Fruit fly (Drosophila melanogaster) whole organism, embryonic: ENCODE data around the gene slmo.

Experiments used
- CG11696 ChIP-seq: fragments of 200-800 bp; sonication (Bioruptor generic); IDR thresholded peaks from 2 replicates; pipeline ENCODE4 v1.3.6; 2022; ENCODE audit warnings: missing biosample characterization, missing genetic modification characterization
- CG13296 ChIP-seq: fragments of 200-800 bp; sonication (Bioruptor generic); optimal IDR thresholded peaks from 3 replicates; lab custom pipeline; 2018; ENCODE audit warnings: missing biosample characterization, mild to moderate bottlenecking, missing genetic modification characterization
- CG14050 ChIP-seq: fragments of 200-800 bp; sonication (Bioruptor generic); IDR thresholded peaks from 3 replicates; pipeline ENCODE4 v1.3.6; 2022; ENCODE audit warnings: missing biosample characterization, missing genetic modification characterization
- CG15011 ChIP-seq: fragments of 200-800 bp; sonication (Bioruptor generic); optimal IDR thresholded peaks from 3 replicates; lab custom pipeline; 2018; ENCODE audit warnings: missing biosample characterization, mild to moderate bottlenecking, missing genetic modification characterization
- CG1647 ChIP-seq: fragments of 200-800 bp; sonication (Bioruptor generic); optimal IDR thresholded peaks from 3 replicates; lab custom pipeline; 2016; ENCODE audit warnings: missing biosample characterization, missing genetic modification characterization
- CG1792 ChIP-seq: fragments of 200-800 bp; sonication (Bioruptor generic); optimal IDR thresholded peaks from 2 replicates; lab custom pipeline; 2016; ENCODE audit warnings: missing biosample characterization, missing genetic modification characterization
- CG30020 ChIP-seq: fragments of 200-800 bp; optimal IDR thresholded peaks from 2 replicates; lab custom pipeline; 2019; ENCODE audit warnings: missing biosample characterization, mild to moderate bottlenecking, missing genetic modification characterization, moderate library complexity
- CG31365 ChIP-seq: fragments of 200-800 bp; sonication (Bioruptor generic); optimal IDR thresholded peaks from 2 replicates; lab custom pipeline; 2018; ENCODE audit warnings: missing biosample characterization, mild to moderate bottlenecking, missing genetic modification characterization
- CG32772 ChIP-seq: fragments of 200-800 bp; sonication (Bioruptor generic); IDR thresholded peaks from 2 replicates; pipeline ENCODE4 v1.3.6; 2022; ENCODE audit warnings: missing biosample characterization, missing genetic modification characterization
- CG4854 ChIP-seq: fragments of 200-800 bp; sonication (Bioruptor generic); optimal IDR thresholded peaks from 2 replicates; lab custom pipeline; 2016; ENCODE audit warnings: missing biosample characterization, missing genetic modification characterization, inconsistent platforms
- CG7839 ChIP-seq: fragments of 200-800 bp; sonication (Bioruptor generic); optimal IDR thresholded peaks from 3 replicates; lab custom pipeline; 2018; ENCODE audit warnings: missing biosample characterization, mild to moderate bottlenecking, missing genetic modification characterization, moderate library complexity
- CG8089 ChIP-seq: fragments of 200-800 bp; sonication (Bioruptor generic); optimal IDR thresholded peaks from 3 replicates; lab custom pipeline; 2016; ENCODE audit warnings: missing biosample characterization, missing genetic modification characterization
- CG9876 ChIP-seq: fragments of 200-800 bp; sonication (Bioruptor generic); optimal IDR thresholded peaks from 2 replicates; lab custom pipeline; 2016; ENCODE audit warnings: missing biosample characterization, missing genetic modification characterization
- CkIIα-i1 ChIP-seq: fragments of 200-800 bp; sonication (Bioruptor generic); IDR thresholded peaks from 2 replicates; pipeline ENCODE4 v1.3.6; 2022; ENCODE audit warnings: missing biosample characterization, missing genetic modification characterization
- Dfd ChIP-seq, 2 experiments: fragments of >200 bp; optimal IDR thresholded peaks; 2 replicates each; lab custom pipeline; 2017; ENCODE audit warnings: missing biosample characterization in 2 of 2, missing genetic modification characterization in 2 of 2
- Dll ChIP-seq: fragments of 200-800 bp; sonication (Bioruptor generic); IDR thresholded peaks from 4 replicates; pipeline ENCODE4 v1.3.6; 2022; ENCODE audit warnings: missing biosample characterization, missing genetic modification characterization; ENCODE audit not compliant: partially characterized antibody
- Dp ChIP-seq: fragments of 200-800 bp; sonication (Bioruptor generic); optimal IDR thresholded peaks from 2 replicates; lab custom pipeline; 2018; ENCODE audit warnings: missing biosample characterization, mild to moderate bottlenecking, missing genetic modification characterization, moderate library complexity
- E2f2 ChIP-seq: fragments of 200-800 bp; sonication (Bioruptor generic); IDR thresholded peaks from 2 replicates; pipeline ENCODE4 v1.3.6; 2022; ENCODE audit warnings: missing biosample characterization, missing genetic modification characterization
- Ets97D ChIP-seq: fragments of 200-800 bp; sonication (Bioruptor generic); optimal IDR thresholded peaks from 3 replicates; lab custom pipeline; 2016; ENCODE audit warnings: missing biosample characterization, missing genetic modification characterization
- Fer2 ChIP-seq: fragments of 200-800 bp; sonication (Bioruptor generic); optimal IDR thresholded peaks from 2 replicates; lab custom pipeline; 2018; ENCODE audit warnings: missing biosample characterization, mild to moderate bottlenecking, missing genetic modification characterization, moderate library complexity
- Gsc ChIP-seq: fragments of 200-800 bp; sonication (Bioruptor generic); IDR thresholded peaks from 2 replicates; pipeline ENCODE4 v1.3.6; 2022; ENCODE audit warnings: missing biosample characterization, missing genetic modification characterization
- H15 ChIP-seq: fragments of 200-800 bp; sonication (Bioruptor generic); IDR thresholded peaks from 3 replicates; pipeline ENCODE4 v1.3.6; 2022; ENCODE audit warnings: missing biosample characterization, missing genetic modification characterization
- Lpt ChIP-seq: fragments of >200 bp; optimal IDR thresholded peaks from 2 replicates; lab custom pipeline; 2018; ENCODE audit warnings: missing biosample characterization, missing genetic modification characterization
- Rfx ChIP-seq: fragments of 200-800 bp; sonication (Bioruptor generic); IDR thresholded peaks from 2 replicates; pipeline ENCODE4 v1.3.6; 2022; ENCODE audit warnings: missing biosample characterization, missing genetic modification characterization
- Spps ChIP-seq: fragments of 200-800 bp; sonication (Bioruptor generic); optimal IDR thresholded peaks from 2 replicates; lab custom pipeline; 2018; ENCODE audit warnings: missing biosample characterization, mild to moderate bottlenecking, missing genetic modification characterization
- aop ChIP-seq: fragments of 200-800 bp; sonication (Bioruptor generic); IDR thresholded peaks from 2 replicates; pipeline ENCODE4 v1.3.6; 2022; ENCODE audit warnings: missing biosample characterization, missing genetic modification characterization
- bcd ChIP-seq: fragments of 200-800 bp; sonication (Bioruptor generic); optimal IDR thresholded peaks from 2 replicates; lab custom pipeline; 2017; ENCODE audit warnings: missing biosample characterization, mild to moderate bottlenecking, missing genetic modification characterization
- cad ChIP-seq: fragments of >200 bp; optimal IDR thresholded peaks from 2 replicates; lab custom pipeline; 2017; ENCODE audit warnings: missing biosample characterization, missing genetic modification characterization
- crc ChIP-seq: fragments of 200-800 bp; sonication (Bioruptor generic); optimal IDR thresholded peaks from 2 replicates; lab custom pipeline; 2016; ENCODE audit warnings: missing biosample characterization, missing genetic modification characterization
- dati ChIP-seq: fragments of 200-800 bp; sonication (Bioruptor generic); IDR thresholded peaks from 2 replicates; pipeline ENCODE4 v1.3.6; 2022; ENCODE audit warnings: missing biosample characterization, missing genetic modification characterization
- dm ChIP-seq: fragments of 200-800 bp; sonication (Bioruptor generic); optimal IDR thresholded peaks from 3 replicates; lab custom pipeline; 2016; ENCODE audit warnings: missing biosample characterization, missing genetic modification characterization
- dmrt99B ChIP-seq: fragments of 200-800 bp; sonication (Bioruptor generic); optimal IDR thresholded peaks from 2 replicates; lab custom pipeline; 2018; ENCODE audit warnings: missing biosample characterization, mild to moderate bottlenecking, missing genetic modification characterization, moderate library complexity
- ems ChIP-seq: fragments of 200-800 bp; sonication (Bioruptor generic); optimal IDR thresholded peaks from 3 replicates; lab custom pipeline; 2016; ENCODE audit warnings: missing biosample characterization, missing genetic modification characterization
- en ChIP-seq: fragments of 200-800 bp; sonication (Bioruptor generic); optimal IDR thresholded peaks from 2 replicates; lab custom pipeline; 2016; ENCODE audit warnings: missing biosample characterization, missing genetic modification characterization
- fd64A ChIP-seq: fragments of 200-800 bp; sonication (Bioruptor generic); optimal IDR thresholded peaks from 3 replicates; lab custom pipeline; 2018; ENCODE audit warnings: missing biosample characterization, mild to moderate bottlenecking, missing genetic modification characterization
- ftz-f1 ChIP-seq: fragments of 200-800 bp; sonication (Bioruptor generic); optimal IDR thresholded peaks from 2 replicates; lab custom pipeline; 2016; ENCODE audit warnings: missing biosample characterization, missing genetic modification characterization
- fu2 ChIP-seq: fragments of 200-800 bp; sonication (Bioruptor generic); optimal IDR thresholded peaks from 2 replicates; lab custom pipeline; 2016; ENCODE audit warnings: missing biosample characterization, missing genetic modification characterization
- gce ChIP-seq: fragments of 200-800 bp; sonication (Bioruptor generic); IDR thresholded peaks from 3 replicates; pipeline ENCODE4 v1.3.6; 2022; ENCODE audit warnings: missing biosample characterization, missing genetic modification characterization
- gfzf ChIP-seq: fragments of 200-800 bp; sonication (Bioruptor generic); optimal IDR thresholded peaks from 2 replicates; lab custom pipeline; 2016; ENCODE audit warnings: missing biosample characterization, mild to moderate bottlenecking, missing genetic modification characterization, moderate library complexity
- maf-S ChIP-seq: fragments of 200-800 bp; sonication (Bioruptor generic); optimal IDR thresholded peaks from 2 replicates; lab custom pipeline; 2016; ENCODE audit warnings: missing biosample characterization, missing genetic modification characterization
- mirr ChIP-seq: fragments of 200-800 bp; sonication (Bioruptor generic); optimal IDR thresholded peaks from 3 replicates; lab custom pipeline; 2018; ENCODE audit warnings: missing biosample characterization, mild to moderate bottlenecking, missing genetic modification characterization
- pb ChIP-seq: fragments of 200-800 bp; sonication (Bioruptor generic); optimal IDR thresholded peaks from 3 replicates; lab custom pipeline; 2016; ENCODE audit warnings: missing biosample characterization, missing genetic modification characterization
- peb ChIP-seq: fragments of 200-800 bp; sonication (Bioruptor generic); IDR thresholded peaks from 2 replicates; pipeline ENCODE4 v1.3.6; 2022; ENCODE audit warnings: missing biosample characterization, missing genetic modification characterization
- row ChIP-seq: fragments of 200-800 bp; sonication (Bioruptor generic); IDR thresholded peaks from 3 replicates; pipeline ENCODE4 v1.3.6; 2022; ENCODE audit warnings: missing biosample characterization, missing genetic modification characterization
- sens ChIP-seq: fragments of 200-800 bp; sonication (Bioruptor generic); peaks from one replicate; lab custom pipeline; 2016; ENCODE audit warnings: missing biosample characterization, missing genetic modification characterization
- sens-2 ChIP-seq: fragments of 200-800 bp; sonication (Bioruptor generic); IDR thresholded peaks from 2 replicates; pipeline ENCODE4 v1.3.6; 2022; ENCODE audit warnings: missing biosample characterization, missing genetic modification characterization
- seq ChIP-seq: fragments of 200-800 bp; sonication (Bioruptor generic); IDR thresholded peaks from 2 replicates; pipeline ENCODE4 v1.3.6; 2022; ENCODE audit warnings: missing biosample characterization, missing genetic modification characterization
- so ChIP-seq: fragments of 200-800 bp; sonication (Bioruptor generic); IDR thresholded peaks from 3 replicates; pipeline ENCODE4 v1.3.6; 2022; ENCODE audit warnings: missing biosample characterization, missing genetic modification characterization
- vfl ChIP-seq: fragments of 200-800 bp; sonication (Bioruptor generic); optimal IDR thresholded peaks from 2 replicates; lab custom pipeline; 2016; ENCODE audit warnings: missing biosample characterization, missing genetic modification characterization
- wor ChIP-seq: fragments of 200-800 bp; sonication (Bioruptor generic); IDR thresholded peaks from 2 replicates; pipeline ENCODE4 v1.3.6; 2022; ENCODE audit warnings: missing biosample characterization, missing genetic modification characterization
- zen ChIP-seq: fragments of 200-800 bp; sonication (Bioruptor generic); optimal IDR thresholded peaks from 3 replicates; lab custom pipeline; 2018; ENCODE audit warnings: missing biosample characterization, mild to moderate bottlenecking, missing genetic modification characterization, moderate library complexity

Gene slmo

DNA sequence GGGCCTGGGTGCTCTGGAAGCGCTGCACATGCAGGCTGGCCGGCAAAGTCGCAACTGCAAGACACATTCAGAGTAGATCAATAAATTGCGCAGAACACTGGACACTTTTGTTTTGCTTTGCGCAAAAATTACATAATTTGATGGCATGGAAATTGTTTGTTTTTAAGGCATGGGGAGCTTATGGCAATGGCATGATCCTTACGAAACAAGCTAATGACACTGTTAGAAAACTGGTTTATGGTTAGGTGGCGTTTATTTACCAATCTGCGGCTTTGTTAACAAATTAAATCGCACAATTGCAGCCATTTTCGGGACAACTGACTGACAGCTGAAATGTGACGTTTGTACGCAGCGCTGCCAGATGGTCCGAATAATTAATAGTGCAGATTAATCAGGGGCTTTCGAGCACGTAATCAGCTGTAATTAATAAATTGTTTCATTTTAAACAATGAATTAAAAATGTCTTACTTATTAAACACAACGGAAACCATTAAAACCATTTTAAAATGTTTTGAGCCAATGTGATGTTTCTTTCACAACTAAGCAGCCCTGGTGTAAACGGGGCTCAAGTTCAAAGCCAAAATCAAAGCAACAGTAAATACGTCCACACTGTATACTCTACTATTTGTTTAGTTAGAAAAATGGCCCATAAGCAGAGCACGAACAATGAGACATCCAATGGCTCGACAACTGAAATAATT, 14.0 kb upstream of the slmo start, which contains the start of the genes ND-51 and CG13994 (continued):
- TF ChIP-seq CG32772 (peak; percentile 71), fu2 (GFP tag; lab: Kevin White, UChicago) (peak; percentile 83), H15 (peak; percentile 84; the same call in 2 of the 3 replicates), seq (peak; percentile 42; the same call in 1 of the 2 replicates), peb (GFP tag; lab: Robert Waterston, UW) (peak; percentile 63), Spps (peak; percentile 57), CG9876 (GFP tag; lab: Kevin White, UChicago) (peak; percentile 36), sens-2 (peak; percentile 65), dm (GFP tag; lab: Kevin White, UChicago) (peak; percentile 70), CG11696 (0 out of 2 replicates have a peak, but pooled peaks have one; percentile 16), CG1792 (peak; percentile 78), Rfx (GFP tag; lab: Robert Waterston, UW) (peak; percentile 88), gfzf (GFP tag; lab: Kevin White, UChicago) (peak; percentile 73), Dll (GFP tag; lab: Robert Waterston, UW) (peak; percentile 62; the same call in 3 of the 4 replicates), mirr (peak; percentile 71), E2f2 (GFP tag; lab: Robert Waterston, UW) (peak; percentile 64; the same call in 1 of the 2 replicates), Ets97D (GFP tag; lab: Kevin White, UChicago) (peak; percentile 93), zen (tag; lab: Kevin White, UChicago) (peak; percentile 88), fd64A (GFP tag; lab: Kevin White, UChicago) (no peak), CG1647 (GFP tag; lab: Kevin White, UChicago) (peak; percentile 83), Gsc (GFP tag; lab: Robert Waterston, UW) (peak; percentile 25; the same call in 1 of the 2 replicates), CG8089 (GFP tag; lab: Kevin White, UChicago) (peak; percentile 73), Lpt (no peak), maf-S (GFP tag; lab: Kevin White, UChicago) (peak; percentile 83), CG7839 (tag; lab: Kevin White, UChicago) (peak; percentile 84), ftz-f1 (GFP tag; lab: Kevin White, UChicago) (peak; percentile 35), CG4854 (peak; percentile 83), sens (GFP tag; lab: Kevin White, UChicago) (peak; percentile 99), row (peak; percentile 95), pb (GFP tag; lab: Kevin White, UChicago) (peak; percentile 73), CG15011 (GFP tag; lab: Kevin White, UChicago) (no peak), vfl (GFP tag; lab: Kevin White, UChicago) (peak; percentile 69), cad (GFP tag; lab: Kevin White, UChicago) (no peak), dmrt99B (tag; lab: Kevin White, UChicago) (no peak), CG13296 (GFP tag; lab: Kevin White, UChicago) (peak; percentile 80), gce (GFP tag; lab: Robert Waterston, UW) (peak; percentile 9; the same call in 1 of the 3 replicates), en (GFP tag; lab: Kevin White, UChicago) (peak; percentile 44), crc (peak; percentile 71), Fer2 (peak; percentile 82), dati (GFP tag; lab: Robert Waterston, UW) (0 out of 2 replicates have a peak, but pooled peaks have one; percentile 42), ems (GFP tag; lab: Kevin White, UChicago) (peak; percentile 86), aop (GFP tag; lab: Robert Waterston, UW) (0 out of 2 replicates have a peak, but pooled peaks have one; percentile 25), so (GFP tag; lab: Robert Waterston, UW) (peak; percentile 75; the same call in 1 of the 3 replicates), wor (GFP tag; lab: Robert Waterston, UW) (peak; percentile 29; the same call in 1 of the 2 replicates), Dp (peak; percentile 15), Dfd (GFP tag; optimal IDR thresholded peaks at IDR 0.05; lab: Kevin White, UChicago) (no peak), CG14050 (GFP tag; lab: Robert Waterston, UW) (peak; percentile 64), bcd (GFP tag; lab: Kevin White, UChicago) (peak; percentile 86), CG31365 (tag; lab: Kevin White, UChicago) (no peak), CG30020 (tag; lab: Kevin White, UChicago) (peak; percentile 97), CkIIα-i1 (GFP tag; lab: Robert Waterston, UW) (no peak)
